Fruit fly (Drosophila melanogaster) whole organism, embryonic: ENCODE results near the gene Mfe2.

Experiments
- Blimp-1 ChIP-seq: fragments of 200-800 bp; sonication (Bioruptor generic); optimal IDR thresholded peaks from 3 replicates; lab custom pipeline; 2018; ENCODE audit warnings: missing biosample characterization, missing genetic modification characterization, mild to moderate bottlenecking, moderate library complexity, missing genetic modification reagents
- Bteb2 ChIP-seq: fragments of 200-800 bp; sonication (Bioruptor generic); optimal IDR thresholded peaks from 2 replicates; lab custom pipeline; 2016; ENCODE audit warnings: missing biosample characterization, missing genetic modification characterization
- CG14014 ChIP-seq: fragments of 200-800 bp; sonication (Bioruptor generic); IDR thresholded peaks from 2 replicates; pipeline ENCODE4 v1.3.6; 2022; ENCODE audit warnings: missing biosample characterization, missing genetic modification characterization
- CG17359 ChIP-seq: fragments of 200-800 bp; sonication (Bioruptor generic); optimal IDR thresholded peaks from 3 replicates; lab custom pipeline; 2018; ENCODE audit warnings: missing biosample characterization, mild to moderate bottlenecking, missing genetic modification characterization, moderate library complexity
- CG17612 ChIP-seq: fragments of 200-800 bp; sonication (Bioruptor generic); IDR thresholded peaks from 2 replicates; pipeline ENCODE4 v1.3.6; 2022; ENCODE audit warnings: missing biosample characterization, missing genetic modification characterization
- CG1792 ChIP-seq: fragments of 200-800 bp; sonication (Bioruptor generic); optimal IDR thresholded peaks from 2 replicates; lab custom pipeline; 2016; ENCODE audit warnings: missing biosample characterization, missing genetic modification characterization
- CG18599 ChIP-seq: fragments of 200-800 bp; sonication (Bioruptor generic); optimal IDR thresholded peaks from 3 replicates; lab custom pipeline; 2017; ENCODE audit warnings: missing biosample characterization, missing genetic modification characterization, mild to moderate bottlenecking, moderate library complexity, missing genetic modification reagents
- CG3065 ChIP-seq: fragments of 200-800 bp; sonication (Bioruptor generic); optimal IDR thresholded peaks from 2 replicates; lab custom pipeline; 2016; ENCODE audit warnings: missing biosample characterization, missing genetic modification characterization
- CG31365 ChIP-seq: fragments of 200-800 bp; sonication (Bioruptor generic); optimal IDR thresholded peaks from 2 replicates; lab custom pipeline; 2018; ENCODE audit warnings: missing biosample characterization, mild to moderate bottlenecking, missing genetic modification characterization
- CG33213 ChIP-seq: fragments of 200-800 bp; sonication (Bioruptor generic); optimal IDR thresholded peaks from 3 replicates; lab custom pipeline; 2016; ENCODE audit warnings: missing biosample characterization, missing genetic modification characterization
- CG3407 ChIP-seq: fragments of 200-800 bp; sonication (Bioruptor generic); optimal IDR thresholded peaks from 2 replicates; lab custom pipeline; 2018; ENCODE audit warnings: missing biosample characterization, mild to moderate bottlenecking, missing genetic modification characterization
- CG34224 ChIP-seq: fragments of 200-800 bp; sonication (Bioruptor generic); IDR thresholded peaks from 3 replicates; pipeline ENCODE4 v1.3.6; 2022; ENCODE audit warnings: missing biosample characterization, missing genetic modification characterization; ENCODE audit not compliant: partially characterized antibody
- CG4404 ChIP-seq: fragments of 200-800 bp; sonication (Bioruptor generic); IDR thresholded peaks from 2 replicates; pipeline ENCODE4 v1.3.6; 2022; ENCODE audit warnings: missing biosample characterization, missing genetic modification characterization
- CG4424 ChIP-seq: fragments of 200-800 bp; sonication (Bioruptor generic); optimal IDR thresholded peaks from 3 replicates; lab custom pipeline; 2016; ENCODE audit warnings: missing biosample characterization, missing genetic modification characterization
- CG4707 ChIP-seq: fragments of 200-800 bp; sonication (Bioruptor generic); optimal IDR thresholded peaks from 2 replicates; lab custom pipeline; 2018; ENCODE audit warnings: missing biosample characterization, mild to moderate bottlenecking, missing genetic modification characterization, moderate library complexity
- CG4730 ChIP-seq: fragments of 200-800 bp; sonication (Bioruptor generic); IDR thresholded peaks from 2 replicates; pipeline ENCODE4 v1.3.6; 2022; ENCODE audit warnings: missing biosample characterization, missing genetic modification characterization
- CG6272 ChIP-seq: fragments of 200-800 bp; sonication (Bioruptor generic); IDR thresholded peaks from 2 replicates; pipeline ENCODE4 v1.3.6; 2022; ENCODE audit warnings: missing biosample characterization, missing genetic modification characterization
- CG6683 ChIP-seq: fragments of 200-800 bp; sonication (Bioruptor generic); optimal IDR thresholded peaks from 2 replicates; lab custom pipeline; 2017; ENCODE audit warnings: missing biosample characterization, mild to moderate bottlenecking, missing genetic modification characterization, missing genetic modification reagents
- CG6791 ChIP-seq: fragments of 200-800 bp; sonication (Bioruptor generic); IDR thresholded peaks from 3 replicates; pipeline ENCODE4 v1.3.6; 2022; ENCODE audit warnings: missing biosample characterization, missing genetic modification characterization; ENCODE audit not compliant: partially characterized antibody
- CG7839 ChIP-seq: fragments of 200-800 bp; sonication (Bioruptor generic); optimal IDR thresholded peaks from 3 replicates; lab custom pipeline; 2018; ENCODE audit warnings: missing biosample characterization, mild to moderate bottlenecking, missing genetic modification characterization, moderate library complexity
- CG8089 ChIP-seq: fragments of 200-800 bp; sonication (Bioruptor generic); optimal IDR thresholded peaks from 3 replicates; lab custom pipeline; 2016; ENCODE audit warnings: missing biosample characterization, missing genetic modification characterization
- CG9817 ChIP-seq: fragments of 200-800 bp; sonication (Bioruptor generic); optimal IDR thresholded peaks from 2 replicates; lab custom pipeline; 2018; ENCODE audit warnings: missing biosample characterization, mild to moderate bottlenecking, missing genetic modification characterization, moderate library complexity
- CG9876 ChIP-seq: fragments of 200-800 bp; sonication (Bioruptor generic); optimal IDR thresholded peaks from 2 replicates; lab custom pipeline; 2016; ENCODE audit warnings: missing biosample characterization, missing genetic modification characterization
- CG9932 ChIP-seq: fragments of 200-800 bp; sonication (Bioruptor generic); IDR thresholded peaks from 2 replicates; pipeline ENCODE4 v1.3.6; 2022; ENCODE audit warnings: missing biosample characterization, missing genetic modification characterization
- CTCF ChIP-seq: fragments of 200-800 bp; sonication (Bioruptor generic); optimal IDR thresholded peaks from 2 replicates; lab custom pipeline; 2017; ENCODE audit warnings: missing biosample characterization, mild to moderate bottlenecking, missing genetic modification characterization, moderate library complexity
- CrebB ChIP-seq: fragments of 200-800 bp; sonication (Bioruptor generic); optimal IDR thresholded peaks from 3 replicates; lab custom pipeline; 2018; ENCODE audit warnings: missing biosample characterization, mild to moderate bottlenecking, missing genetic modification characterization
- Doc3 ChIP-seq: fragments of 200-800 bp; sonication (Bioruptor generic); IDR thresholded peaks from 3 replicates; pipeline ENCODE4 v1.3.6; 2022; ENCODE audit warnings: missing biosample characterization, missing genetic modification characterization; ENCODE audit not compliant: partially characterized antibody
- Dref ChIP-seq: fragments of 200-800 bp; sonication (Bioruptor generic); IDR thresholded peaks from 2 replicates; pipeline ENCODE4 v1.3.6; 2022; ENCODE audit warnings: missing biosample characterization, missing genetic modification characterization
- Fer2 ChIP-seq: fragments of 200-800 bp; sonication (Bioruptor generic); optimal IDR thresholded peaks from 2 replicates; lab custom pipeline; 2018; ENCODE audit warnings: missing biosample characterization, mild to moderate bottlenecking, missing genetic modification characterization, moderate library complexity
- Gug ChIP-seq: fragments of 200-800 bp; sonication (Bioruptor generic); IDR thresholded peaks from 4 replicates; pipeline ENCODE4 v1.3.6; 2022; ENCODE audit warnings: missing biosample characterization, missing genetic modification characterization
- HmgD ChIP-seq: fragments of 200-800 bp; sonication (Bioruptor generic); optimal IDR thresholded peaks from 3 replicates; lab custom pipeline; 2016; ENCODE audit warnings: missing biosample characterization, missing genetic modification characterization
- HmgZ ChIP-seq: fragments of 200-800 bp; sonication (Bioruptor generic); optimal IDR thresholded peaks from 2 replicates; lab custom pipeline; 2018; ENCODE audit warnings: missing biosample characterization, mild to moderate bottlenecking, missing genetic modification characterization
- Lpt ChIP-seq: fragments of >200 bp; optimal IDR thresholded peaks from 2 replicates; lab custom pipeline; 2018; ENCODE audit warnings: missing biosample characterization, missing genetic modification characterization
- NC2β ChIP-seq: fragments of 200-800 bp; sonication (Bioruptor generic); optimal IDR thresholded peaks from 2 replicates; lab custom pipeline; 2016; ENCODE audit warnings: missing biosample characterization, missing genetic modification characterization
- Trl ChIP-seq, 3 experiments: fragments of >200 bp in 2 of 3; fragments of 200-800 bp in 1 of 3; sonication (Bioruptor generic) in 1 of 3; optimal IDR thresholded peaks; 2 replicates in 1 of 3; 3 replicates in 2 of 3; lab custom pipeline; 2016 to 2017; ENCODE audit warnings: missing biosample characterization in 1 of 3, missing genetic modification characterization in 1 of 3
- al ChIP-seq: fragments of 200-800 bp; sonication (Bioruptor generic); IDR thresholded peaks from 2 replicates; pipeline ENCODE4 v1.3.6; 2022; ENCODE audit warnings: missing biosample characterization, missing genetic modification characterization
- az2 ChIP-seq: fragments of 200-800 bp; sonication (Bioruptor generic); optimal IDR thresholded peaks from 3 replicates; lab custom pipeline; 2016; ENCODE audit warnings: missing biosample characterization, missing genetic modification characterization
- bab2 ChIP-seq: fragments of 200-800 bp; sonication (Bioruptor generic); optimal IDR thresholded peaks from 2 replicates; lab custom pipeline; 2016; ENCODE audit warnings: missing biosample characterization, missing genetic modification characterization
- ci ChIP-seq: fragments of 200-800 bp; sonication (Bioruptor generic); IDR thresholded peaks from 3 replicates; pipeline ENCODE4 v1.3.6; 2022; ENCODE audit warnings: missing biosample characterization, missing genetic modification characterization
- gce ChIP-seq: fragments of 200-800 bp; sonication (Bioruptor generic); IDR thresholded peaks from 3 replicates; pipeline ENCODE4 v1.3.6; 2022; ENCODE audit warnings: missing biosample characterization, missing genetic modification characterization
- jing ChIP-seq: fragments of 200-800 bp; sonication (Bioruptor generic); optimal IDR thresholded peaks from 2 replicates; lab custom pipeline; 2018; ENCODE audit warnings: missing biosample characterization, mild to moderate bottlenecking, missing genetic modification characterization
- kni ChIP-seq: fragments of 200-800 bp; sonication (Bioruptor generic); optimal IDR thresholded peaks from 3 replicates; lab custom pipeline; 2017; ENCODE audit warnings: mild to moderate bottlenecking, missing biosample characterization, missing genetic modification reagents, missing genetic modification characterization
- lbe ChIP-seq: fragments of 200-800 bp; sonication (Bioruptor generic); optimal IDR thresholded peaks from 2 replicates; lab custom pipeline; 2016; ENCODE audit warnings: missing biosample characterization, mild to moderate bottlenecking, missing genetic modification characterization
- lola ChIP-seq, 3 experiments: fragments of >200 bp in 2 of 3; fragments of 200-800 bp in 1 of 3; sonication (Bioruptor generic) in 1 of 3; optimal IDR thresholded peaks; 2 replicates each; lab custom pipeline; 2017 to 2019; ENCODE audit warnings: missing biosample characterization in 3 of 3, missing genetic modification characterization in 3 of 3, mild to moderate bottlenecking in 1 of 3, moderate library complexity in 1 of 3
- org-1 ChIP-seq: fragments of 200-800 bp; sonication (Bioruptor generic); optimal IDR thresholded peaks from 2 replicates; lab custom pipeline; 2017; ENCODE audit warnings: missing biosample characterization, missing genetic modification characterization
- sens ChIP-seq: fragments of 200-800 bp; sonication (Bioruptor generic); peaks from one replicate; lab custom pipeline; 2016; ENCODE audit warnings: missing biosample characterization, missing genetic modification characterization
- sim ChIP-seq: fragments of 200-800 bp; sonication (Bioruptor generic); IDR thresholded peaks from 2 replicates; pipeline ENCODE4 v1.3.6; 2022; ENCODE audit warnings: missing biosample characterization, missing genetic modification characterization
- sisA ChIP-seq: fragments of 200-800 bp; sonication (Bioruptor generic); IDR thresholded peaks from 2 replicates; pipeline ENCODE4 v1.3.6; 2022; ENCODE audit warnings: missing biosample characterization, missing genetic modification characterization
- tin ChIP-seq: fragments of 200-800 bp; sonication (Bioruptor generic); optimal IDR thresholded peaks from 3 replicates; lab custom pipeline; 2016; ENCODE audit warnings: missing biosample characterization, missing genetic modification characterization
- tna ChIP-seq: fragments of 200-800 bp; sonication (Bioruptor generic); IDR thresholded peaks from 2 replicates; pipeline ENCODE4 v1.3.6; 2022; ENCODE audit warnings: missing biosample characterization, missing genetic modification characterization; ENCODE audit not compliant: partially characterized antibody
- vnd ChIP-seq: fragments of 200-800 bp; sonication (Bioruptor generic); IDR thresholded peaks from 3 replicates; pipeline ENCODE4 v1.3.6; 2022; ENCODE audit warnings: missing biosample characterization, missing genetic modification characterization; ENCODE audit not compliant: partially characterized antibody

Gene Mfe2

dm6 chrX:16278783-16279182 is 8.0 kb downstream of the Mfe2 start (continued):
- TF ChIP-seq CG9817 (tag; lab: Kevin White, UChicago) (peak; percentile 83), CG8089 (GFP tag; lab: Kevin White, UChicago) (peak; percentile 16), CG1792 (GFP tag; lab: Kevin White, UChicago) (no peak), CG14014 (GFP tag; lab: Robert Waterston, UW) (peak; percentile 70), CG6272 (GFP tag; lab: Robert Waterston, UW) (peak; percentile 46), CG6683 (GFP tag; lab: Kevin White, UChicago) (peak; percentile 71), CG9876 (GFP tag; lab: Kevin White, UChicago) (no peak), CG17612 (GFP tag; lab: Robert Waterston, UW) (peak; percentile 47; the same call in 1 of the 2 replicates), Blimp-1 (peak; percentile 87), sim (GFP tag; lab: Robert Waterston, UW) (peak; percentile 87), CG6791 (GFP tag; lab: Robert Waterston, UW) (no peak), CG18599 (GFP tag; lab: Kevin White, UChicago) (peak; percentile 89), tin (GFP tag; lab: Kevin White, UChicago) (peak; percentile 80), Dref (GFP tag; lab: Robert Waterston, UW) (no peak), tna (GFP tag; lab: Robert Waterston, UW) (no peak), CG9932 (peak; percentile 53), HmgZ (tag; lab: Kevin White, UChicago) (peak; percentile 79), org-1 (peak; percentile 78), CG17359 (peak; percentile 87), az2 (GFP tag; lab: Kevin White, UChicago) (peak; percentile 71), CG3065 (GFP tag; lab: Kevin White, UChicago) (no peak), ci (peak; percentile 95), Lpt (GFP tag; lab: Kevin White, UChicago) (no peak), gce (GFP tag; lab: Robert Waterston, UW) (peak; percentile 84), CG4424 (peak; percentile 81), CG4730 (GFP tag; lab: Robert Waterston, UW) (peak; percentile 68), Trl (optimal IDR thresholded peaks at IDR 0.05; lab: Kevin White, UChicago) (no peak), Trl (GFP tag; optimal IDR thresholded peaks at IDR 0.05; lab: Kevin White, UChicago) (peak; percentile 47), CG31365 (tag; lab: Kevin White, UChicago) (peak; percentile 61), CG34224 (no peak), bab2 (GFP tag; lab: Kevin White, UChicago) (peak; percentile 46), lola (GFP tag; optimal IDR thresholded peaks at IDR 0.05; lab: Kevin White, UChicago) (peak in 1 of 3 experiments; percentile 86), CG33213 (GFP tag; lab: Kevin White, UChicago) (peak; percentile 16), CrebB (peak; percentile 78), CG4707 (GFP tag; lab: Kevin White, UChicago) (peak; percentile 81), Doc3 (GFP tag; lab: Robert Waterston, UW) (no peak), jing (GFP tag; lab: Kevin White, UChicago) (peak; percentile 69), lbe (GFP tag; lab: Kevin White, UChicago) (peak; percentile 53), NC2β (GFP tag; lab: Kevin White, UChicago) (peak; percentile 42), CG7839 (peak; percentile 88), Bteb2 (GFP tag; lab: Kevin White, UChicago) (peak; percentile 47), sisA (GFP tag; lab: Robert Waterston, UW) (peak; percentile 79), sens (peak; percentile 87), vnd (GFP tag; lab: Robert Waterston, UW) (no peak), CTCF (GFP tag; lab: Kevin White, UChicago) (peak; percentile 45), al (GFP tag; lab: Robert Waterston, UW) (peak; percentile 38; the same call in 1 of the 2 replicates), kni (GFP tag; lab: Kevin White, UChicago) (peak; percentile 85), CG3407 (GFP tag; lab: Kevin White, UChicago) (peak; percentile 75), Gug (peak; percentile 76), CG4404 (peak; percentile 70), Fer2 (tag; lab: Kevin White, UChicago) (peak; percentile 59), HmgD (GFP tag; lab: Kevin White, UChicago) (no peak)
